Worm (Caenorhabditis elegans) whole organism, dauer: ENCODE measurements around the gene C48B4.8.

Experiments used
- unc-62 ChIP-seq: sonication (generic microtip); optimal IDR thresholded peaks from 2 replicates; lab custom pipeline; 2017; ENCODE audit warnings: missing biosample characterization, missing genetic modification reagents, missing genetic modification characterization

C48B4.8 gene

DNA sequence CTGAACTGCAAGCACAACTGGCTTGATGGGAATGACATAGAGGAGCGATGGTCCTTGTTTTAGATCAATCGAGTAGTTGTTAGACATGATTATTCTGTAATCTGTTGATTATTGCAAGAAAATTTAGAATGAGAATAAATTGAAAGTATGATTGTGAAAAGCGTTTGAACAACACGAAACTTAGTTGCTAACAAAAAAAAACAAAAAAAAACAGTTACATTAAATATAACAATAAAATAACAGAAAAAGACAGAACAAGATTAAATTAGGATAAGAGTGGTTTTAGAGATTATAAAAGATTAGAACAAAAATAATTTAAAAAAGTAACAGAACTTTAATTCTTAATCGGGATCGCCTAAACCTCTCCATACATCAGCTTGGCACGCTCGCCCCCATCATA is 2.2 kb upstream of the C48B4.8 start, which contains the start of gene C48B4.9:
TSS of gene C48B4.9 (minus strand) at position 101 of the 400 bp plus-strand sequence.
- no peak for TF ChIP-seq unc-62 (GFP tag; lab: Kevin White, UChicago)

DNA sequence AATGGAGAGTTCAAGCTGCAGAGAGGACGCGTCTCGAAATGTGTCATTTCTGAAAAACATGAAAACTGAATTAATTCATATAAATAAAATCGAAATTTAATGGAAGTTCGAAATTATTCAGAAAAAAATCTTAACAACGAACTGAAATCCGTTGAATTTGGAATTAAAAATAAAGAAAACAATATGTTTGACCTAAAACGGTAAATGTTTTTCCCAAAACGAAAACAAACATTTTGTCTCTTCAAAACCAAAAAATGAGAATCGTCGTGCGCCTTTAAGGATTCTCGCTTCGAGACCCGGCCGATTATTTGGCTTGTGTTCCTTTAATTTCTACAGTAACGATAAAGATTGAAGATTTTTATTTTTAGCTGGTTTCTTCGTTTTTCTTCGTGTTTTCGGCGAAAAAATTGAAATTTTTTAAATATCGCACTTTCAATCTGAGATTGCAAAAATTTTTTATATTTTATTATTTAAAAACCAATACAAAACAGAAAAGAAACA is 1.6 kb downstream of the C48B4.8 start, which contains the start of gene C48B4.7:
TSS of gene C48B4.7 (minus strand) at position 51 of the 501 bp plus-strand sequence.
- no peak for TF ChIP-seq unc-62 (GFP tag; lab: Kevin White, UChicago)

DNA sequence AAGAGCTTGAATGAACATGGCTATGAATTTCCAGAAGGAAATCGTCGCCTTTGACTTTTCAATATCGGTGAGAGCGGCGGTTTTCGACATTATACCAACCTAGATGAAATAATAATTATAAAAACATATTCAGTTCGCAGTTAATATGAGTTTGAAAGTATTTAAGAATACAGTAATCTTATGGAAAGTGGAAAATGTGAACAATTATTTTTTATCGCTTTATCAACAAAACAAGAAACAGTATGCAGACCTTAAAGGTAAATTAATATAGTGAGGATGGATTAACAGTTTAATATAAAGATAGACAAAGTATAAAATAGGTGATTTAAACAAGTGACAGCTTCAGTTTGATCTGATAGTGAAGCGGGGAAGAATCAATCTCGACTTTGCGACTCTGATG is 2.6 kb downstream of the C48B4.8 start, which contains the start of gene C48B4.6:
TSS of gene C48B4.6 (minus strand) at position 101 of the 400 bp plus-strand sequence.
- no peak for TF ChIP-seq unc-62 (GFP tag; lab: Kevin White, UChicago)

DNA sequence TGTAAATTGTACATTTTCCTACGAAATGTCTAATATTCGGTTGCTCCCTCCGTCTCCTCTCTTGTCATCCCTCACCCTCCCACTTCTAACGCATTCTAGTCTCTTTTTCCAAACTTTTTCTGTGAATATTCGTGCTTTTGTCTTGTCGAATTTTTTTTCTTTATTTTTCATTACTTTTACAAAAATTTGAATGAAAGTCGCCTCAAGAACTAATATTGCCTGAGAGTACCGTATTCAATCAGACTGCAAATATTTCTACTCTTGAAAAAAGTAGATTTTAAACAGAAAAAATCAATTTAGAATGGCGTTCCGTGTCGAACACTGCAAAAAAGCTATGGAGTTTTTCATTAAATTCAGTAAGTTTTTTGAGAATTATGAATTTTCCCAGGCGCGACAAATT is 4.8 kb downstream of the C48B4.8 start, which contains the start of gene ZK1098.11:
TSS of gene ZK1098.11 (plus strand) at position 301 of the 400 bp plus-strand sequence.
- no peak for TF ChIP-seq unc-62 (GFP tag; lab: Kevin White, UChicago)

DNA sequence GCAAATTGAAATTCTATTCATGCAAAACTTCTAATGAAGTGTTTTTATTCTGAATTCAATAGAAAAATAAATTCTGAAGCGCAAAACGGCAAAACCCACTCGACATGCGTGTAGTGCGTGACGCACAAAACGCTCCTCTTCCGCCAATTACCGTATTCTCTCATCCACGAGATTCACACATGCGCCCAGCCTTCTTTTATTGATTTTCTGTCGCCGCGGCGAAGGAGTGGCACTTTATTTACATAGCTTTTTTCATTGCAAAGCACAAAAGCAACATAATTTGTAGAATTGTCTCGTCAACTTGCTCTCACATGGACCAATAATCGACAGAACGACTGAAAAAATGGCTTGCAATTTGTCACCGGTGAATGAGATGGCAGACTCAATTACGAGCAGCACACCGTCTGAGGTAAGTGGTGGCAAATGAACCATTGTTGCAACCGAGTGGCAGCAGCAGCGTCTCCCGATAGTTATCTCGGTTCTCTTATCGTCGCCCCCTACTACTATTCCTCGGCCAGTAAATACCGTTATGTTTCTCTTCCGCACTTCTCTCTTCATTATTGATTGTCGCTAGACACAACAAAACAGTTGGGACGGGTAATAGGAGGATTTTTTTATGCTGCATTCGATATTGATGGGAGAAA is 14.9 kb downstream of the C48B4.8 start, which contains the start of gene unc-16:
TSS of gene unc-16 (plus strand) at position 243 of the 644 bp plus-strand sequence.
- TF ChIP-seq unc-62 (GFP tag; lab: Kevin White, UChicago), result no peak

DNA sequence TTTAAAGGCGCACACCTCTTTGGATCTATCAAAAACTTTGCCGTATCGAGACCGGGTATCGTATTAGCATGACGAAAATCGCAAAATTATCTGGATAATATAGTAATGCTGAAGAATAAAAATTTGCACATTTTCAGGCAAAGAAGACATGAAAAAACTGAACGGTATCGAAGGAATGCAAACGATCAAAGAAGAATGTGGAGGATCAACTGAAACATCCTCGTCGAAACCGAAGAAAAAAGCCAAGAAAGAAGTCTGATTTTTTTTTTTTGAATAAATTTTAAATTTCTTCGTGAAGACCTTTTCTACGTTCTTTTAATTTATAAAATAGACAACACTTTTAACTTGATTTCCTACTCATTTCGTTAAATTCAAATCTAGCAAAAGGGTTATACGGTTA is 16.2 kb downstream of the C48B4.8 start, which contains the start of gene ZK1098.12:
TSS of gene ZK1098.12 (plus strand) at position 301 of the 400 bp plus-strand sequence.
- TF ChIP-seq unc-62 (GFP tag; lab: Kevin White, UChicago), result no peak

DNA sequence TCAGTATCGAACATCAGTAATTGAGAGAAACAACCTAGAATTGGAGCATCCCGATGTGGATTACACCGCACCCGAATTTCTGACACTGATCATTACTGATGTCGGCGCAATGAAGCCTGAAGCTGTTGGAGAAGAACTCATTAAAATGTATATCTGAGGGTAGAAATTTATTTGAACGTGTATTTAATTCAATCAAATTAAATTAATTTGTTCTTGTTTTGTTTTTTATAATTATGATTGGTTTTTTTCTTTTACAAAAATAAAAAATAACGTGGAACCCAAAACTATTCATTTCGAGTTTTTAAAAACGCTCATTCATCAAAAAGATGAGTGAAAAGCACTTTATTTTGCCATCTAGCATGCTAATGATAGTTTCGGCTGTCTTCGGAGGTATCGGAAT is 16.9 kb downstream of the C48B4.8 start, which contains the start of gene ZK1098.9:
TSS of gene ZK1098.9 (plus strand) at position 301 of the 400 bp plus-strand sequence.
- TF ChIP-seq unc-62 (GFP tag; lab: Kevin White, UChicago), result no peak

DNA sequence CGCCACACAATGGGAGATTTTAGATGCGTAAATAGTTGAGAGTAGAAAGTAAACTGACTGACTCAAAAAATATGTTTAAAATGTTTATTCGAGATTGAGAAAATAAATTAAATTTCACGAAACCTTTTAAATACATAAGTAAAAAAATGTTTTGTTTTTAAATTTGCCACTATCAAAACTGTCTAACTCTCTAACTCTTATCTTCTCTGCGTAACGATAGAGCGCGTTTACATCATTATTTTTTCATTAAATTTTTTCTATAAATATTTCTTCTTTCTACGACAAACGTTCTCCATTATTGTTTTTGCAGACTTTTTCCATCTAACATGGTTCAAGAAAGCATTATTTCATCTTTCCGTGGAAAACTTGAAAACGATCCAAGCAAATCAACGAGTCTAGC is 18.2 kb downstream of the C48B4.8 start, which contains the start of gene eif-2Balpha:
TSS of gene eif-2Balpha (plus strand) at position 304 of the 400 bp plus-strand sequence.
- TF ChIP-seq unc-62 (GFP tag; lab: Kevin White, UChicago), result no peak

DNA sequence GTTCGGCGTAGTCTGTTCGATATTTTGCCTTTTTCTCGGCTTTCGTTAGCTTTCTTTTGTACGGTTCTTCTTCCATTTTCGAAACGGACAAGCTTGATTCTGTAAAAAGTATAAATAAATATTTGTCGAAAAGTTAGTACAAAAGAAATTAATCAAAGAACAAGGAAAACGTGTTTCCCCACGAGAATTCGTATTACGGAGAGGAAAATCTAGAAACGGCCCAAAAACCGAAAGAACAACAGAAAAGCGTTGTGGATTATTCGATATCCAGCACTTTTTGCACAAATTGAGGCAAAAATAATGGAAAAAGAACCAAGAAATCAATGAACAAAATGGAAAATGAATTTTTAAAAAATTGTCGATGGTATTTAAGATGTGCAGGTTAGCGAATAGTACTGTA is 18.8 kb downstream of the C48B4.8 start, which contains the start of gene mut-7:
TSS of gene mut-7 (minus strand) at position 101 of the 400 bp plus-strand sequence.
- no peak for TF ChIP-seq unc-62 (GFP tag; lab: Kevin White, UChicago)

DNA sequence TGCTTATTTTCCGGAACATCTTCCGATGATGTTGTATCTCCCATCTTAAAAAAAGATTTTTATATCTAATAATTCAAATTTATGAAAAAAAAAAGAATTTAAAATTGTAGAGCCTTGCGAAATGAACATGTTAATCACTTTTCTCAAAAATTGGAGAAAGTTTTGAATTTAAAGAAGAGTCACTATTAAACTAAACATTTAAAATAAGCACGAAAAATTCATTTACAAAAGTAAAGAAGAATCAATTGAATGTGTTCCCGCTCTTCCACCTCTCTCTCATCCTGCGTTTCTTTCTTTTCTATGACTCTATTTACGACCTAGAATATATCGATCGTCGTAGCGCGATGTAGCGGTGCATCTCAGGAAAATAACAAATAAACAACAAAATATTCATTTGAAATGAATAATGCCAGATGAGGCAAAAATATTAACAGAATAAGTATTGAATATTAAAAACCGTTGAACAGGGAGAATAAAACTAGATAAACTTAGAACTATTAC is 22.4 kb downstream of the C48B4.8 start, which contains the start of gene ZK1098.3:
TSS of gene ZK1098.3 (minus strand) at position 51 of the 501 bp plus-strand sequence.
- no peak for TF ChIP-seq unc-62 (GFP tag; lab: Kevin White, UChicago)

DNA sequence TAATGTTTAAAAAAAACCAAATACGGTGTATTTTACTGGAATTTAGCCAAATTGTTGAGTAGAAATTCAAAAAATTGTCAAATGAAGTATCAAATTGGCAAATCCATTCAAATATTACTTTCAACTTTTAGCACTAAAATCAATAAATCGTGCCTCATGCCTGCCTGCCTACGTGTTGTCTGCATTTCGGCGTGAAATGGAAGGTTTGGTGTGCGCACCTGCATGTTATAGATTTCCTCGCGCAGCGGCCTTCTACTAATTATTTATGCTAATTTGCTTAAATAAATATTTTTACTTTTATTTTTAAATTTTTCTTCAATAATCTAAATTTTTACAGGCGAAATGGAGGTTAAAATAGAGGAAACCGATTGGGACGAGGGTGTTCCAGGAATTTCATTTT is 32.2 kb downstream of the C48B4.8 start, which contains the start of gene ZK1098.2:
TSS of gene ZK1098.2 (plus strand) at position 336 of the 400 bp plus-strand sequence.
- no peak for TF ChIP-seq unc-62 (GFP tag; lab: Kevin White, UChicago)

DNA sequence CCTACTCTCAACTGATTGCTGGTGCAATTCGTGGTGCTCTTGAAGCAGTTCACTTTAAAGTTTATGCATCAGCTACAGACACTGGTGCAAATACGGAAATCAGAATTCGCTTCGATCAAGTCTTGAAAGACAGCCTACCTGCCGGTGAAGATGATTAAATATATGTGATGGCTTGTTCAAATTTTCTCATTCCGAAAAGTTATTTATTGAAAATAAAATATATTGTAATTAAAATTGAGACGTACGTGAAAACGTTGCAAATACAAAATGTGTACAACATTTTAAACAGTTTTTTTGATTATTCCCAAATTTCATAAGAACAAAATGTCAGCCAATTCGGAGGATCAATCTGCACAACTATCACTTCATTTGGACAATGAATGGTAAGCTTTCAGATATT is 34.2 kb downstream of the C48B4.8 start, which contains the start of gene ZK1098.6:
TSS of gene ZK1098.6 (plus strand) at position 301 of the 400 bp plus-strand sequence.
- no peak for TF ChIP-seq unc-62 (GFP tag; lab: Kevin White, UChicago)

DNA sequence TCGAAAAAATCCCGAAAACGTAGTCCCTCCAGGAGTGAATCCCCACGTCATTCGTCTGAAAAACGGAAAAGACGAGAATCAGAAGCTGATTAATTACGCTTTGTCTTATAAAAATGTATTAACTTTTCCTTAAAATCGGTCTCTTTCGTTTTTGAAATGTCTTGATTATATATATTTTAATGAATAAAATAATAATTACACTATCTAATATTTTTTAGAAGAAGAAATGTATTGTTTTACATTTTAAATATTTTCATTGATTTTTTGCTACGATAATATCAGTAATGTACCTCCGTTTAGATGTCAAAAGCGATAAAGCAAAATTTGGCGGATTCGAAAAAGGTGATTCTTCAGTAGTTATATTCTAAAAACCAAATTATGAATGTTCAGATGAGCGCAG is 35.8 kb downstream of the C48B4.8 start, which contains the start of gene trpp-3:
TSS of gene trpp-3 (plus strand) at position 301 of the 400 bp plus-strand sequence.
- TF ChIP-seq unc-62 (GFP tag; lab: Kevin White, UChicago), result no peak

DNA sequence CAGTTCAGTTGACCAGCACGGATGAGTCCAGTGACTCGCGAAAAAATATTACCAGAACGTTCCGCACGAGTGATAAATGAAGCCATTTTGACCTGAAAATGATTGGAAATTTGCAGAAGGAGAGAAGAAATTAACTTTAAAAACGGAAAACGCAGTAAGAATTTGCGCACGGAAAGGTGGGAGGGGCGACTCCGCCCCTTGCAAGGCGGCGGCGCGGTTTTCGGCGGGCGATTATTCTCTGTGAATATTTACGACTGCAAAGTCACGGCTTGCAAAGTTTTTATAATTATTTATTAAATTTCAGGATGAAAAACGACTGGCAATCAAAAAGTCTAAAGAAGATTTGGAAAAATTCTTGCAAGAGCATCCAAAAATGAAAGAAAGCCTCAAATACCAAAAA is 37.5 kb downstream of the C48B4.8 start, which contains the start of gene mrps-23:
TSS of gene mrps-23 (minus strand) at position 92 of the 400 bp plus-strand sequence.
- TF ChIP-seq unc-62 (GFP tag; lab: Kevin White, UChicago), result no peak

DNA sequence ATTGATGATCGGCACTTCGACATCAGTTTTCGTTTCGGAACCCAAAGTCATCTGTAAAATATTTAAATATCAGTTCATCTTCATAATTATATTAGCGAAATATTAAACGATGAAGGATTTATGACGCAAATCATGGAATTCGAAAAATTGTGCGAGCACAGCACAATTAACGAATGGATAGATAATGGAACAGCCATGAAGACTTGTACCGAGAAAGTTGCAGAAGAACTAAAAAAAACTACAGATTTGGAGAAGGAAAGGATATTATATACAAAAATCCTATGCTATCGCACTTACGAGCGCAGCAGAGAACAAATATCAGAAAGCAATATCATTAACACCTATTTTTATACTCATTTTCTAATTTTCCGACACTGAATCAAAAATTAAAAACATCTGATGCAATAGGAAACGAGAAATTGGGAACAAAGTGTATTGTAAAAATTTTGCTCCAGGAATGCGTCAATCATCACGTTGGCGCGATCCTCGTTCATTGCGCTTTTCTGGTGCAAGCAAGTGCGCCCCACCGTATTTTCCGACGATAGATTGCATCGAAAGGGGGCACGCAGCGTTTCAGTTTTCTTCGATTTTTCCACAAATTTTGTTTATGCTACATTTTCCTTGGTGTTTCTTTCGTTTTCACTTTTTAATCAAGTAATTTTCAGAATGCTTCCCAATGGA is 39.5 kb downstream of the C48B4.8 start, which contains the start of the genes clu-1 and prp-40:
TSS of gene clu-1 (minus strand) at position 51 of the 681 bp plus-strand sequence.
TSS of gene prp-40 (plus strand) at position 666 of the 681 bp plus-strand sequence.
- TF ChIP-seq unc-62 (GFP tag; lab: Kevin White, UChicago), result no peak
